Worm (Caenorhabditis elegans) whole organism, midembryonic: ENCODE measurements around the gene hrpa-2.

Experiments
- T22C8.4 ChIP-seq: fragments of 200-800 bp; sonication (Bioruptor generic); IDR thresholded peaks from 2 replicates; pipeline ENCODE4 v1.3.6; 2022; ENCODE audit warnings: missing genetic modification characterization, missing compliant biosample characterization
- cog-1 ChIP-seq: sonication (generic microtip); optimal IDR thresholded peaks from 2 replicates; lab custom pipeline; 2016; ENCODE audit warnings: missing genetic modification characterization, missing compliant biosample characterization
- flt-1 ChIP-seq: fragments of 200-800 bp; sonication (Bioruptor generic); IDR thresholded peaks from 2 replicates; pipeline ENCODE4 v1.3.6; 2022; ENCODE audit warnings: missing genetic modification characterization, missing compliant biosample characterization
- klf-2 ChIP-seq: fragments of 200-800 bp; sonication (Bioruptor generic); conservative IDR thresholded peaks from 2 replicates; pipeline ENCODE4 v1.3.6; 2022; ENCODE audit warnings: missing genetic modification reagents, missing genetic modification characterization, missing compliant biosample characterization
- med-1 ChIP-seq: sonication (generic microtip); optimal IDR thresholded peaks from 2 replicates; lab custom pipeline; 2017; ENCODE audit warnings: missing genetic modification characterization, mild to moderate bottlenecking, missing compliant biosample characterization, antibody characterized with exemption, missing genetic modification reagents; ENCODE audit not compliant: insufficient read depth
- ref-1 ChIP-seq: fragments of 200-800 bp; sonication (Bioruptor generic); conservative IDR thresholded peaks from 2 replicates; pipeline ENCODE4 v1.3.6; 2022; ENCODE audit warnings: missing genetic modification reagents, missing genetic modification characterization, missing compliant biosample characterization
- tab-1 ChIP-seq: fragments of 200-800 bp; sonication (Bioruptor generic); IDR thresholded peaks from 2 replicates; pipeline ENCODE4 v1.3.6; 2022; ENCODE audit warnings: missing genetic modification characterization, missing compliant biosample characterization
- ztf-23 ChIP-seq: fragments of 200-800 bp; sonication (Bioruptor generic); IDR thresholded peaks from 2 replicates; pipeline ENCODE4 v1.3.6; 2022; ENCODE audit warnings: missing genetic modification reagents, missing genetic modification characterization, missing compliant biosample characterization
- ztf-29 ChIP-seq: fragments of 200-800 bp; sonication (Bioruptor generic); IDR thresholded peaks from 2 replicates; pipeline ENCODE4 v1.3.6; 2022; ENCODE audit warnings: missing genetic modification reagents, missing genetic modification characterization, missing compliant biosample characterization

The hrpa-2 gene

DNA sequence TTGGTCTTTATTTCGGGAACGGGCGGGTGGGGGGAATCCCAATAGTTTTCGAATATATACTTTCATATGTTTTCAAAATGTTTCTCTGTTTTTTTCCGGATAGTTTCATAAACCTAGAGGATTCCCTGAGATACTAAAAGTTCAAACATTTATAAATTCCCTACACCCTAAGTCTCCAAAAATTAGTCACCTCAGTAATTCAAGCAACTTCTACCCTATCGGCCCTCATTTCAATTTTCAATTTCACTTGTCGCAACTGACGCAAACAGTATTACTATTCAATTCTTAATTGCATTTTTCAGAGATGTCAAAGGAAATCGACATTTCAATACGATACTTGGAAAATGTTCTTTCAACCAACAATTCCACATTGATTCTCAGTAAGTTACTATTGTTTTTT, 47.9 kb downstream of the hrpa-2 start, which contains the start of gene Y34B4A.4:
Gene Y34B4A.4, plus strand, starts transcription at position 301 of the 400 bp plus-strand sequence.
- TF ChIP-seq T22C8.4: no peak
- no peak for TF ChIP-seq klf-2
- no peak for TF ChIP-seq flt-1
- TF ChIP-seq ztf-23 (GFP tag; lab: Robert Waterston, UW): no peak
- no peak for TF ChIP-seq ztf-29 (GFP tag; lab: Robert Waterston, UW)
- no peak for TF ChIP-seq tab-1
- no peak for TF ChIP-seq cog-1 (tag; lab: Kevin White, UChicago)
- no peak for TF ChIP-seq ref-1
- no peak for TF ChIP-seq med-1

DNA sequence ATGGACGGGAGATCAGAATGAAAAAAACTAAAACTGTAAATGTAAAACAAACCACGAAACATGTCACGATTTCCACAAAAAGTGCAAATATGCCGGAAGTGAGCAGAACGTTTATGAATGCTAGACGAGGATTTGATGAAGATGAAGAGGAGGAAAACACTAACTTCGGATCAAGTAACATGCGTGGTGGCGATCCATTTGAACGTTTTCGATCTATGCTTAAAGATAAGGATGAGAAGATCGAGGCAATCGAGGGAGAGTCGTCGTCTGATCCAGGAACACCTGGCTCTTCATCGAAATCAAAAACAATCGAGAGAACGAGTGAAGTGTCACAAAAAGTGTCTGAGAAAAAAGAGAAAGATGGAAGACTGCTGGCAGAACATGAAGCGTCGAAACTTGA, 49.2 kb downstream of the hrpa-2 start:
- no peak for TF ChIP-seq klf-2
- no peak for TF ChIP-seq tab-1
- TF ChIP-seq flt-1: no peak
- TF ChIP-seq ztf-23 (GFP tag; lab: Robert Waterston, UW): no peak
- TF ChIP-seq T22C8.4: no peak

DNA sequence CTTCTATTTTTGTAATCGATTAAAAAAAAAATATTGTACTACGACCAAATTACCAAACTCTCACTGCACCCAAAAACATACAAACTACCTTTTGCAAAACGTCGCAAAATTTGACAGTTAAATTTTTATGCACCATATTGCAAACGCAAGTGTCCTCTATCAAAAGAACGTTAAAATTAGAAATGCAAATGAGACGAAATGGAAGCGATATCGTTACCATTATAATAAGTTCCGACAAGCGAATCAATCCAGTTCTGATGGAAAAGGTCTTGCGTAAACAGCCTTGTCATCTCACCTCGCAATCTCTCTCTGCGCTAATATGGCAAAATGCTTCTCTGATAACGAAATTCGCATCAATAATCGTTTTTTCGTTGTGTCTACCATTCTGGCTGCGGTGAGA, 51.9 kb downstream of the hrpa-2 start:
- no peak for TF ChIP-seq flt-1
- no peak for TF ChIP-seq tab-1
- no peak for TF ChIP-seq ref-1
- no peak for TF ChIP-seq med-1
- TF ChIP-seq T22C8.4: no peak
- TF ChIP-seq ztf-29 (GFP tag; lab: Robert Waterston, UW): no peak
- TF ChIP-seq cog-1 (tag; lab: Kevin White, UChicago): no peak
- no peak for TF ChIP-seq ztf-23 (GFP tag; lab: Robert Waterston, UW)
- no peak for TF ChIP-seq klf-2
